Worm (Caenorhabditis elegans) whole organism, L2 larva: Measurements from ENCODE around the gene grk-2.
"Not testable (repeated sequence)": the region's sequence is repeated elsewhere in the genome, so short reads cannot be mapped to it uniquely, and the experiment has no call there.

ENCODE experiments used
- R02D3.7 ChIP-seq: fragments of 150-350 bp; optimal IDR thresholded peaks from 2 replicates; lab custom pipeline; 2014; ENCODE audit warnings: missing biosample characterization, missing genetic modification characterization
- Y55F3AM.14 ChIP-seq: fragments of 200-800 bp; sonication (Bioruptor generic); optimal IDR thresholded peaks from 2 replicates; lab custom pipeline; 2018; ENCODE audit warnings: mild to moderate bottlenecking, missing genetic modification characterization, missing compliant biosample characterization
- elt-3 ChIP-seq: sonication (generic microtip); optimal IDR thresholded peaks from 2 replicates; lab custom pipeline; 2017; ENCODE audit warnings: missing biosample characterization, missing genetic modification characterization
- lsy-2 ChIP-seq, 2 experiments: fragments of 150-350 bp in 1 of 2; sonication (generic microtip) in 1 of 2; optimal IDR thresholded peaks; 2 replicates each; lab custom pipeline; 2014 to 2017; ENCODE audit warnings: missing biosample characterization in 2 of 2, missing genetic modification characterization in 2 of 2
- mdl-1 ChIP-seq, 2 experiments: fragments of 150-350 bp in 1 of 2; sonication (generic microtip) in 1 of 2; optimal IDR thresholded peaks; 2 replicates each; lab custom pipeline; 2017; ENCODE audit warnings: missing biosample characterization in 2 of 2, missing genetic modification characterization in 2 of 2
- nhr-12 ChIP-seq: fragments of 150-350 bp; optimal IDR thresholded peaks from 2 replicates; lab custom pipeline; 2014; ENCODE audit warnings: missing biosample characterization, missing genetic modification characterization
- nhr-25 ChIP-seq: fragments of 150-350 bp; sonication (generic microtip); optimal IDR thresholded peaks from 3 replicates; lab custom pipeline; 2014; ENCODE audit warnings: missing biosample characterization, missing genetic modification characterization
- zag-1 ChIP-seq: fragments of 150-350 bp; optimal IDR thresholded peaks from 2 replicates; lab custom pipeline; 2014; ENCODE audit warnings: missing biosample characterization, missing genetic modification characterization

DNA sequence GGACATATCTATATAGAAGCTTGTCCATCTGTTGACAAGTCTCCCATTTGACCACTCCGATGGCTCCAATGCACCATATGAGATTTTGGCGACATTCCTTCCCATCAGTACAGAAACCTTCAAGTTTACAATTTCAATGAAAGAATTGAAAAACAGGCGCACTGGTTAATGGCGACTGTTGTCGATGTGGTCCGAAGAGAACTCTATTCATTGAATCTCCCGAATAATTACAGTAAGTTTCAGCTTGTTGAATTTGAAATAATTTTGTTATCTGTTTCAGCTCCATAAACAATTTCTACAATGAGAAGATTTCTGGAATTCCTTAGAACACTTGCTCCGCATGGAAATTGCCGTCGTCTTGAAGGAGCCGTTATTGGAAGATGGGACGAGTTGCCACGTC, 12.9 kb downstream of the grk-2 start, which contains the start of gene elf-1:
- not testable (repeated sequence) for TF ChIP-seq lsy-2 (tag; optimal IDR thresholded peaks at IDR 0.05; lab: Kevin White, UChicago); Y55F3AM.14; zag-1 (tag; lab: Kevin White, UChicago); mdl-1 (tag; optimal IDR thresholded peaks at IDR 0.05; lab: Kevin White, UChicago); elt-3; R02D3.7 (tag; lab: Kevin White, UChicago); nhr-25 (tag; lab: Kevin White, UChicago); nhr-12 (tag; lab: Kevin White, UChicago)
